Fruit fly (Drosophila melanogaster): ENCODE measurements around the gene CG42798.

- TF ChIP-seq eg (GFP tag; IDR thresholded peaks at IDR 0.05) (no peak), CG6808 (GFP tag; optimal IDR thresholded peaks at IDR 0.05) (no peak), salr (GFP tag; optimal IDR thresholded peaks at IDR 0.05) (no peak), CG34406 (GFP tag; optimal IDR thresholded peaks at IDR 0.05) (no peak), topi (GFP tag; optimal IDR thresholded peaks at IDR 0.05) (no peak), Hr39 (GFP tag; optimal IDR thresholded peaks at IDR 0.05) (no peak), fd85E (GFP tag; optimal IDR thresholded peaks at IDR 0.05) (no peak), CG8632 (GFP tag; optimal IDR thresholded peaks at IDR 0.05) (no peak)
These were observed 40.5 kb upstream of the CG42798 start, which contains the start of gene beat-IIa for dm6 chr3R:17366023-17366422.
